Worm (Caenorhabditis elegans) whole organism, dauer: ENCODE results near the gene sru-3.

Source experiments
- unc-62 ChIP-seq: sonication (generic microtip); optimal IDR thresholded peaks from 2 replicates; lab custom pipeline; 2017; ENCODE audit warnings: missing biosample characterization, missing genetic modification reagents, missing genetic modification characterization

sru-3 gene

DNA sequence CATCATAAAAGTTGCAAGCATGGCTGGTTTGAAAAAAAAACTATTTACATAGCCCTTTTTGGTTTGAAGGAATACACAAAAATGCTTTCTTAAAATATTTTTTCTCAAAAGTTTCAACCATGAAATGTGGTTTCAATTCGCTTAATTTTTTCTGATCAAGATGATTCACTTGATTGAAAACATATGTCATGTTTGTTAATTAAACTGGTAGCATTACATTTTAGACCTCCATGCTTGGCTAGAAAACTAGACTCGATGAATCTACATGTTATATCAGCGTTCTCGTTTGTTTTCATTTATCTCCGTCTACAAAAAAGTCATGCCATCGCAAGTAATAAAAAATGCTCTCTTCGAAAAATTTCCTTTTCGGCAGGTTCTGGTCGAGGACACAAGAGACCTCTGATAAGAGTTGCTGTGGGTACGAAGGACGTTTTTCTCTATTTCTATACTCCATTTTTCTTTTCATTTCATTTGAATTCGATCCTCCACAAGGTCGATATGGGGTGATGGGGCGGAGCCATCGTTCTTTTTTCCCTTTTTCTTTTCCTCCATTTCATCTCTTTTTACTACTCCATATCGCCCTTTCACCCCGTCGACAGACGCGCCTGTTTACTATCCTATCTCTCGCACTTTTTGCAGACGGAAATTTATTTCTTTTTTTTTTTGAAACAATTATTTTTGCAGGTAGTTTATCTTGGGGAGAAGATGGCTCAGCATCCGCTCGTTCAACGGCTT lies 29.4 kb downstream of the sru-3 start, which contains the start of gene elo-1:
TSS of gene elo-1 (plus strand) at position 685 of the 735 bp plus-strand sequence.
- TF ChIP-seq unc-62 (GFP tag; lab: Kevin White, UChicago): no peak

- no peak for TF ChIP-seq unc-62 (GFP tag; lab: Kevin White, UChicago)
Measured at ce11 chrIV:9527002-9527401, 30.6 kb downstream of the sru-3 start.

- no peak for TF ChIP-seq unc-62 (GFP tag; lab: Kevin White, UChicago)
Measured at ce11 chrIV:9529647-9530046, 33.2 kb downstream of the sru-3 start, which contains the start of gene elo-7. elo-7 (plus strand) TSS chrIV:9529947.

ce11 chrIV:9530768-9531167 lies 34.4 kb downstream of the sru-3 start:
- no peak for TF ChIP-seq unc-62 (GFP tag; lab: Kevin White, UChicago)

DNA sequence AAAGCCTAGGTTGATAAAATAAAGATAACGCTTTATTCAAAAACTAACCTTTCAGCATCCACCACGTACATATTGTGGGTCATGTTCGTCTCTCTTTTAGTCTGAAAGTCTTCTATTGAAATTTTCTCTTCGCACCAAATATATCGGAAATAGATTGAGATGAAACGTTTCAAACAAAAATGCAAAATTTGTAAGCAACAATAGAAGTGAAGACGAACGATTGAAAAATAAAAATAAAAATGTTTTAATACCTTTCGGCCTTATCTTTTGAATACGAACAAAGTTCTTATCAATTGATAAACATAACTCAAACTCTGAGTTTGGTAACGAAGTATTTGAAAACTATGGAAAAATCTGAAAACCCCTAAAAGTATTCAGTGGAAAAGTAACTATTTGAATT lies 36.7 kb downstream of the sru-3 start, which contains the start of gene F56H11.2:
TSS of gene F56H11.2 (minus strand) at position 101 of the 400 bp plus-strand sequence.
- no peak for TF ChIP-seq unc-62 (GFP tag; lab: Kevin White, UChicago)

DNA sequence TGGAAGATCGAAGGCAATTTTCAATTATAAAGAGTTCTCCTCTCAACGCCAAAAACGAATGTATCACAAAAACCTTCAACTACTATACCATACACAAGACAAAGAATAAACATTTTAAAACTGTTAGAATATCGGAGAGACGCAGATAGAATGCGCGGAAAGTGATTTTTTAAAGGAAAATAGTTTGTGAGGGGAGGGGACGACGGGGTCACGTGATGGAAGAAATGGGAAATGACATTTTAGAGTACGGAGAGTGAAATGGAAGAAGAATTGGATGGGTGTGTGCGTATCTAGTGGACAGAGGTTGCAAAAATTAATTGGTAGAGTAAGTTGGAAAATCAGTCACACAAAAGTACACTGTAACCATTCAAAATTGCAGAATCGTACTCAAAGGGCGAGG lies 37.9 kb downstream of the sru-3 start:
- TF ChIP-seq unc-62 (GFP tag; lab: Kevin White, UChicago): no peak

DNA sequence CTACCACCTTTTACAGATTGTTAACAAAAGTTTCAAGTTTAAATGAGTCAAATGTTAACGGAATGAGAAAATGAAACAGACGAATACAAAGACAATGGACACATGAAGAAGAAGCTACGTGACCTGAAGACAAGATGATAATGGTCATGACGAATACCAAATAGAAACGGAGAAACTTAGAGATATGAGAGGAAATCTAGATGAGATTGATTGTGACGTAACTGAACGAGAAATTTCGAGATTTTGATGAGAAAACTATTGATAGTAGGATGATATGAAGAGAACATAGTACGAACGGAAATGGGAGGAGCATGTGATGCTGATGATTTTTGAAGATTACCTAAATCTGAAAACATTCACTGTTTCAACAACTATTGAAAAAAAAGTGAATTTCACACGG lies 38.7 kb downstream of the sru-3 start:
- TF ChIP-seq unc-62 (GFP tag; lab: Kevin White, UChicago): no peak

DNA sequence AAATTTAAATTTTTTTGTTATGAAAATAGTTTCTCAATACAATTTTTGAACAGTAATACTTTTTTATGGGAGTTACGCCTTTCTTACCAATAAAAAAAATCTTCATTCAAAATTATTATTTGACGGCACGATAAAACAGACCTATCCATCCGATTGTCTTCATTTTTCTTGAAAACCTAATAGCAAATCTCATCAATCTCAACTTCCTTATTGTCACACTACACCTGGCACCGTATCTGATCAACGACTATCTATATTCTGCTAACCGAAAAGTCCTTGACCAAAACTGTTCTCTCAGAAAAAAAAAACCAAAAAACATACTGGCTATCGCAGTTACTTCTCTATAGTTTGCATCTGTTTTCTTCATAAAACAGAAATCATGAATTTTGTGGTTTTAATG lies 39.7 kb downstream of the sru-3 start:
- TF ChIP-seq unc-62 (GFP tag; lab: Kevin White, UChicago): no peak

ce11 chrIV:9537500-9537899 lies 41.1 kb downstream of the sru-3 start:
- TF ChIP-seq unc-62 (GFP tag; lab: Kevin White, UChicago): no peak

DNA sequence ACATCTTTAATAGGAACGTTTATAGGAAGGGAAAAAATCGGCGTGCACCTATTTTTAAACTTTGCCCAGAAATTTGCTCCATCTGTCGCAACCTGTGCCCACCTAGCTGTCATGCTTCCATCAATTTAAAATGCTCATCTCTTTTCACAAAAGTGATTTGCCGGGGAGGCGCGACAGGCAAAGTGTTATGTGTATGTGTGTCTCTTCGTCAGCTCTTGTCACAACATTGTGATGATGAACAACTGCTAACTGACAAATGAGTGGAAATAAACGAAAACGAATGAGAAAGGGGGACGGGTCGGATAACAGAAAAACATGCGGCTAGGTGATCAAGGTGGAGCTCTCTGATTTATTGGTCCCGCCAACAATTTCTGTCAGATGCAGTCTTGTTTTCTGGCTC lies 41.8 kb downstream of the sru-3 start:
- TF ChIP-seq unc-62 (GFP tag; lab: Kevin White, UChicago): no peak

- no peak for TF ChIP-seq unc-62 (GFP tag; lab: Kevin White, UChicago)
Measured at ce11 chrIV:9540342-9540856, 44.0 kb downstream of the sru-3 start, which contains the start of gene fbl-1. fbl-1 (plus strand) TSS chrIV:9540806.

DNA sequence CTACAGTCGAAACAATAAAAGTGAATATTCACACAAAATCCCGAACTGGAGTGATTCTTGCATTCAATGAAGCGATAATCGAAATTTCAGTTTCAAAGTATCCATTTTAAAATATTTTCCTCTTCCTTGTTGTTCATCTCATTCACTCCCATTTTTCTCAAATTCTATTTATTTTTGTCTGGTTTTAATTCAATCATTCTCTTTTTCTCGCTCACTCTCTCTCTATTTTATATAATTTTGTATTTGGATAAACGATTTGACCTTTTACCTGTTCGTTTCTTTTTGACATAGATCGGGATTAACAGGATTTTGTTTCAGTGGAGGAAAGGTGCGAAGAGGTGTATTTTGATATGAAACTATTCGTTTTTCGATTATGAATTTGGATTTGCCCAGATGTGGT lies 49.6 kb downstream of the sru-3 start, which contains the start of gene T05A1.5:
TSS of gene T05A1.5 (plus strand) at position 301 of the 400 bp plus-strand sequence.
- TF ChIP-seq unc-62 (GFP tag; lab: Kevin White, UChicago): no peak
